Fruit fly (Drosophila melanogaster): ENCODE measurements around the gene Cyp308a1.

DNA sequence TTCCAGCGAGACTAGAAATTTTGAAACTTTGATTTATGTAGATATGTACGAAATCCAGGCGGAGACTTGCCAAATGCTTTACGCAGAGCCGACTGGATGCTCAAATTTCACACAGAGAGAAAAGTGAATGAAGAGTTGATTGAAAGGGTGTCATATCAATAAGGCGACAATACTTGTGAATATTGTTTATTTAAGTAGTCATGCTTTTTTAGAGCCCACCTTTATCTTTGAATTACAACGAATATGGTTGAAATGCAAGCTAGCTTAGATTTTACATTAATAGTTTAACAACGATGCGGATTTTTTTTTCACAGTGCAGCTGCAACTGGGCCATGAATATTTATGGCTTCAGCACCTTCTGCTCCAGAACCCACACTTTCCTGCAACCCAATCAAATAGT lies 30.1 kb downstream of the Cyp308a1 start, which contains the start of gene CG6873:
- no peak for TF ChIP-seq h (GFP tag; optimal IDR thresholded peaks at IDR 0.05)
- TF ChIP-seq fru (GFP tag; optimal IDR thresholded peaks at IDR 0.05), result no peak
- no peak for TF ChIP-seq Sp1 (GFP tag; optimal IDR thresholded peaks at IDR 0.05)
- no peak for TF ChIP-seq woc (GFP tag; optimal IDR thresholded peaks at IDR 0.05)
- TF ChIP-seq psq (GFP tag; optimal IDR thresholded peaks at IDR 0.05), result no peak

Data from whole organism, wandering third instar larva.